Worm (Caenorhabditis elegans) whole organism, L3 larva: ENCODE results near the gene Y61B8A.6.

Experiments
- aly-2 ChIP-seq: fragments of 150-350 bp; optimal IDR thresholded peaks from 2 replicates; lab custom pipeline; 2014; ENCODE audit warnings: missing biosample characterization, missing genetic modification characterization
- ama-1 ChIP-seq: fragments of 150-350 bp; optimal IDR thresholded peaks from 2 replicates; lab custom pipeline; 2018
- egl-27 ChIP-seq: sonication (generic microtip); optimal IDR thresholded peaks from 4 replicates; lab custom pipeline; 2017; ENCODE audit warnings: missing biosample characterization, missing genetic modification reagents, missing genetic modification characterization
- fos-1 ChIP-seq: fragments of 150-350 bp; optimal IDR thresholded peaks from 2 replicates; lab custom pipeline; 2014; ENCODE audit warnings: missing biosample characterization, missing genetic modification characterization
- nhr-11 ChIP-seq: fragments of 150-350 bp; optimal IDR thresholded peaks from 2 replicates; lab custom pipeline; 2014; ENCODE audit warnings: missing biosample characterization, missing genetic modification characterization
- nhr-28 ChIP-seq: fragments of 150-350 bp; optimal IDR thresholded peaks from 2 replicates; lab custom pipeline; 2014; ENCODE audit warnings: missing biosample characterization, missing genetic modification characterization
- snpc-4 ChIP-seq: fragments of 150-350 bp; optimal IDR thresholded peaks from 2 replicates; lab custom pipeline; 2014; ENCODE audit warnings: missing biosample characterization, missing genetic modification characterization
- unc-62 ChIP-seq: fragments of 150-350 bp; sonication (generic microtip); optimal IDR thresholded peaks from 4 replicates; lab custom pipeline; 2014; ENCODE audit warnings: missing biosample characterization, missing genetic modification reagents, missing genetic modification characterization
- zag-1 ChIP-seq: fragments of 150-350 bp; optimal IDR thresholded peaks from 2 replicates; lab custom pipeline; 2014; ENCODE audit warnings: missing biosample characterization, missing genetic modification characterization
- ztf-4 ChIP-seq: fragments of 150-350 bp; optimal IDR thresholded peaks from 2 replicates; lab custom pipeline; 2014; ENCODE audit warnings: missing biosample characterization, missing genetic modification characterization

- TF ChIP-seq fos-1 (no peak), nhr-11 (tag; lab: Kevin White, UChicago) (no peak), unc-62 (no peak), egl-27 (no peak), ama-1 (no peak), zag-1 (tag; lab: Kevin White, UChicago) (no peak), ztf-4 (no peak), aly-2 (tag; lab: Kevin White, UChicago) (no peak), snpc-4 (tag; lab: Kevin White, UChicago) (no peak), nhr-28 (no peak)
Observed at ce11 chrV:17217690-17218089, 34.0 kb upstream of the Y61B8A.6 start, which contains the start of gene srbc-62.
